Worm (Caenorhabditis elegans): ENCODE results near the gene T11F9.14.
"Not testable (repeated sequence)": the region's sequence is repeated elsewhere in the genome, so short reads cannot be mapped to it uniquely, and the experiment has no call there.

Gene T11F9.14

DNA sequence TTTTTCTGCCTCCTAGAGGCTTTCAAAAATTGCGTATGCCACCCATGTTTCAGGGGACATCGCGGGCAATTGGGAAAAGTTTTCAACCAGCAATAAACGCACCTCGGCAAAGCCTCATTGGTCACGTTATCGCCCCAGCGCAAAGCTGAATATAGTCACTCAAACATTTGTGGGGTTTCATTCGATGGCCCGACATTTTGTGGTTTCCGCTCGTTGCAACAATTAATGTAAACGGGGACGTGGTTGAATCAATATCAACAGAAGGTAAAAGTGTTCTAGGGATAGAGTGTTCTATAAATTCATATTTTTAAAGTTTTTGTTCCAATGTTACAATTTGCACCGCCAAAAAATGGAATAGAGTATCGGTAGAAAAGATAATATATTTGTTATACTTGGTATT lies 7.7 kb upstream of the T11F9.14 start:
- TF ChIP-seq lsy-2 (tag; optimal IDR thresholded peaks at IDR 0.05) (no peak), nhr-23 (tag; optimal IDR thresholded peaks at IDR 0.05) (no peak), nhr-12 (tag; optimal IDR thresholded peaks at IDR 0.05) (no peak), unc-55 (GFP tag; optimal IDR thresholded peaks at IDR 0.05) (no peak), ztf-11 (tag; optimal IDR thresholded peaks at IDR 0.05) (no peak), mab-5 (tag; optimal IDR thresholded peaks at IDR 0.05) (no peak), sem-4 (tag; optimal IDR thresholded peaks at IDR 0.05) (no peak)

- TF ChIP-seq lin-13 (GFP tag; optimal IDR thresholded peaks at IDR 0.05) (no peak), crh-2 (tag; optimal IDR thresholded peaks at IDR 0.05) (no peak)
Observed at ce11 chrV:11486680-11487079, 6.0 kb upstream of the T11F9.14 start, which contains the start of gene T11F9.10. TSS of gene T11F9.10 (plus strand) at chrV:11486980.

- TF ChIP-seq nhr-25 (tag; optimal IDR thresholded peaks at IDR 0.05) = no peak
Observed at ce11 chrV:11485558-11485957, 4.9 kb upstream of the T11F9.14 start, which contains the start of gene srh-1. TSS of gene srh-1 (plus strand) at chrV:11485858.

DNA sequence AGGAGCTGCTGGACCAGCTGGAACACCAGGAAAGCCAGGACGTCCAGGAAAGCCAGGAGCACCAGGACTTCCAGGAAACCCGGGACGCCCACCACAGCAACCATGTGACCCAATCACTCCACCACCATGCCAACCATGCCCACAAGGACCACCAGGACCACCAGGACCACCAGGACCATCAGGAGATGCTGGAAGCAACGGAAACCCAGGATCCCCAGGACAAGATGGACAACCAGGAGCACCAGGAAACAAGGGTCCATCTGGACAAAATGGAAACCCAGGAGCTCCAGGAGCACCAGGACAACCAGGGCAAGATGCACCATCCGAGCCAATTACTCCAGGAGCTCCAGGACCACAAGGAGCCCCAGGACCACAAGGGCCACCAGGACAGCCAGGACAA lies 3.8 kb upstream of the T11F9.14 start:
- TF ChIP-seq blmp-1 (tag; optimal IDR thresholded peaks at IDR 0.05; ENCODE audit: insufficient read depth) (no peak), nhr-6 (tag; optimal IDR thresholded peaks at IDR 0.05) (no peak), F13H6.1 (tag; optimal IDR thresholded peaks at IDR 0.05) (no peak), lsy-2 (tag; optimal IDR thresholded peaks at IDR 0.05) (no peak), sem-4 (tag; optimal IDR thresholded peaks at IDR 0.05) (no peak), nhr-12 (tag; optimal IDR thresholded peaks at IDR 0.05) (no peak), nhr-21 (tag; optimal IDR thresholded peaks at IDR 0.05) (no peak), Y55F3AM.14 (GFP tag; optimal IDR thresholded peaks at IDR 0.05) (no peak), C34F6.9 (tag; optimal IDR thresholded peaks at IDR 0.05) (no peak), egl-27 (tag; optimal IDR thresholded peaks at IDR 0.05) (no peak)

DNA sequence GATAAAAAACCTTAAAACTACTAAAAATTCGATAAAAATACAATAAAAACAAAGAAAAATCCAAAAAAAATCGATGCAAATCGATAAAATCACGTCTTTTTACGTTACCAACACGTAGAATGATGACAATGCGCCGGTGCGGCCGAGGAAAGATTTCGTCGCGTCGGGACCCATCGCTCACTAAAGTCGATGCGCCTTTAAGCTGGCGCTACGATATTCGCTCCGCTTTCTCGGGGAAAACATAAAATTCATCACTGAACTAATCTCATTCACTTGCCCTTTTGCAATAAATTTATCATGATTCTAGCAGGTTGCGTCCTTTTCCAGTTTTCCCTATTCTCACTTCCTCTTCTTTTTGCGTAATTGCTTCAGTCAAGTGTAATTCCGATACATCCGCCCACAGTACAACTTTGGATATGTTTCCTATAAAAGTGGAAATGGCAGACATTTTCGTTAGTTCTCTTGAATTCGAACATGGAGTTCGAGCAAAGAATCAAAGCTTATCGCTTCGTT lies 3.0 kb upstream of the T11F9.14 start, which contains the start of gene col-157:
Gene col-157, plus strand, starts transcription at position 463 of the 513 bp plus-strand sequence.
- not testable (repeated sequence) for TF ChIP-seq dmd-4 (tag; optimal IDR thresholded peaks at IDR 0.05); sma-3 (GFP tag; optimal IDR thresholded peaks at IDR 0.05); nhr-129 (tag; optimal IDR thresholded peaks at IDR 0.05)

DNA sequence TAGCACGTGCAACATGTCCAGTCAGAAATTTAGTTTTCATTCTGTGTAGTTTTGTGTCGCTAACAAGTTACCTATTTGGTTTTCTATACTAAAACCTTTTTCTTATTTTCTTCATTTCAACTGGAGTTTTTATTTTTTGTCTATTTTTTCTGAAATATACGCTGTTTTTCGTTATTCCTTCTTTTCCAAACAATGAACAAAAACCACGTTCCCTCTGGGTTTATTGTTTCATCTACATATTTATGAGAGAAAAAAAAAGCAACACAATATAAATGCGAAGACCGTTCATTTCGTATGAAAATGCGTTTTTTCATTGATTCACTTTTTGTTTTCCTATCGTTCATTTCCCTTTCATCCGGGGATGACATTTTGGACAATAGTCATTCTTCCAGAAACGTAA lies 1.2 kb downstream of the T11F9.14 start, which contains the start of gene T11F9.22:
Gene T11F9.22, plus strand, starts transcription at position 301 of the 400 bp plus-strand sequence.
- TF ChIP-seq C34F6.9 (tag; optimal IDR thresholded peaks at IDR 0.05) = no peak
- no peak for TF ChIP-seq blmp-1 (tag; optimal IDR thresholded peaks at IDR 0.05; ENCODE audit: insufficient read depth)
- no peak for TF ChIP-seq Y55F3AM.14 (GFP tag; optimal IDR thresholded peaks at IDR 0.05)

DNA sequence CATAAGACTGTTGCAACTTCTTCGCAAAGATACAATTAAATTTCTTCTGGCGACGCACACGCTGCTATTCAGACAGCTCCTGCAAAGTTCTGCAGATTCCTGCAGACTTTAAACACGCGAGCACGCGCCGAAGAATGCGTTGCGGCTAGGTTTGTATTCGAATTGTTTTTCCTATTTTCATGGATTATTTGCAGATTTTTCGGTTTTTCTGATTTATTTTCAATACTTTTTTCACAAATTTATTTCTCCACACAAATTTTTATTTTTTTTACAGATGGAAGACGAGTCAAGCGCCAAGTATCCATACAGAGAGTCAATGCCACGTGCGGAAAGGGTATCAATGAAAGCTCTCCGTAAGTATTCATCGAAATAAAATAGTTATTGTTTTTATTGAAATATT lies 5.0 kb downstream of the T11F9.14 start, which contains the start of gene T11F9.7:
Gene T11F9.7, plus strand, starts transcription at position 301 of the 400 bp plus-strand sequence.
- TF ChIP-seq ama-1 (optimal IDR thresholded peaks at IDR 0.05); nhr-23 (tag; optimal IDR thresholded peaks at IDR 0.05); ztf-4 (tag; optimal IDR thresholded peaks at IDR 0.05): not testable (repeated sequence)

ce11 chrV:11474399-11474798 lies 6.2 kb downstream of the T11F9.14 start, which contains the start of gene nas-22:
TSS of gene nas-22 (plus strand) at chrV:11474699.
- TF ChIP-seq ZK546.5 (tag; optimal IDR thresholded peaks at IDR 0.05) = no peak
- no peak for TF ChIP-seq lin-11 (tag; optimal IDR thresholded peaks at IDR 0.05)
- TF ChIP-seq elt-3 (tag; optimal IDR thresholded peaks at IDR 0.05) = no peak
- no peak for TF ChIP-seq dmd-4 (tag; optimal IDR thresholded peaks at IDR 0.05)
- no peak for TF ChIP-seq fos-1 (tag; optimal IDR thresholded peaks at IDR 0.05)
- TF ChIP-seq nhr-21 (tag; optimal IDR thresholded peaks at IDR 0.05) = no peak
- no peak for TF ChIP-seq mdl-1 (tag; optimal IDR thresholded peaks at IDR 0.05)
- no peak for TF ChIP-seq ztf-11 (tag; optimal IDR thresholded peaks at IDR 0.05)
- TF ChIP-seq skn-1 (tag; optimal IDR thresholded peaks at IDR 0.05) = no peak
- TF ChIP-seq nhr-129 (tag; optimal IDR thresholded peaks at IDR 0.05) = no peak
- no peak for TF ChIP-seq ceh-82 (tag; optimal IDR thresholded peaks at IDR 0.05)
- no peak for TF ChIP-seq gmeb-1 (tag; optimal IDR thresholded peaks at IDR 0.05)
